Fruit fly (Drosophila melanogaster) whole organism, prepupa: ENCODE measurements around the gene CG5556.

Experiments
- Blimp-1 ChIP-seq: fragments of 200-800 bp; sonication (Bioruptor generic); optimal IDR thresholded peaks from 3 replicates; lab custom pipeline; 2017; ENCODE audit warnings: missing biosample characterization, missing genetic modification characterization, mild to moderate bottlenecking, moderate library complexity, missing genetic modification reagents
- CG10631 ChIP-seq: fragments of 200-800 bp; sonication (Bioruptor generic); optimal IDR thresholded peaks from 2 replicates; lab custom pipeline; 2016; ENCODE audit warnings: missing biosample characterization, missing genetic modification characterization
- CG10669 ChIP-seq: fragments of 200-800 bp; sonication (Bioruptor generic); optimal IDR thresholded peaks from 3 replicates; lab custom pipeline; 2018; ENCODE audit warnings: missing biosample characterization, mild to moderate bottlenecking, missing genetic modification characterization, moderate library complexity
- CG11294 ChIP-seq: fragments of 200-800 bp; sonication (Bioruptor generic); IDR thresholded peaks from 2 replicates; pipeline ENCODE4 v1.3.6; 2022; ENCODE audit warnings: missing biosample characterization, missing genetic modification characterization
- CG1621 ChIP-seq: fragments of 200-800 bp; sonication (Bioruptor generic); optimal IDR thresholded peaks from 3 replicates; lab custom pipeline; 2018; ENCODE audit warnings: missing biosample characterization, mild to moderate bottlenecking, missing genetic modification characterization
- CG3032 ChIP-seq: fragments of 200-800 bp; optimal IDR thresholded peaks from 2 replicates; lab custom pipeline; 2019; ENCODE audit warnings: missing biosample characterization, mild to moderate bottlenecking, missing genetic modification characterization, moderate library complexity
- CG31627 ChIP-seq: fragments of 200-800 bp; sonication (Bioruptor generic); optimal IDR thresholded peaks from 3 replicates; lab custom pipeline; 2016; ENCODE audit warnings: missing biosample characterization, missing genetic modification characterization
- CG32006 ChIP-seq: fragments of 200-800 bp; sonication (Bioruptor generic); optimal IDR thresholded peaks from 3 replicates; lab custom pipeline; 2017; ENCODE audit warnings: missing biosample characterization, mild to moderate bottlenecking, missing genetic modification characterization
- CG34406 ChIP-seq: fragments of 200-800 bp; sonication (Bioruptor generic); optimal IDR thresholded peaks from 3 replicates; lab custom pipeline; 2016; ENCODE audit warnings: missing biosample characterization, missing genetic modification characterization
- CG3919 ChIP-seq: fragments of 200-800 bp; sonication (Bioruptor generic); optimal IDR thresholded peaks from 3 replicates; lab custom pipeline; 2016; ENCODE audit warnings: missing biosample characterization, missing genetic modification characterization
- CG6163 ChIP-seq: fragments of 200-800 bp; sonication (Bioruptor generic); IDR thresholded peaks from 3 replicates; pipeline ENCODE4 v1.3.6; 2022; ENCODE audit warnings: missing biosample characterization, missing genetic modification characterization
- CG6276 ChIP-seq: fragments of 200-800 bp; sonication (Bioruptor generic); optimal IDR thresholded peaks from 2 replicates; lab custom pipeline; 2017; ENCODE audit warnings: missing biosample characterization, mild to moderate bottlenecking, missing genetic modification characterization
- CG6792 ChIP-seq: fragments of 200-800 bp; sonication (Bioruptor generic); optimal IDR thresholded peaks from 3 replicates; lab custom pipeline; 2016; ENCODE audit warnings: missing biosample characterization, missing genetic modification characterization
- CG6808 ChIP-seq: fragments of 200-800 bp; sonication (Bioruptor generic); optimal IDR thresholded peaks from 3 replicates; lab custom pipeline; 2017; ENCODE audit warnings: missing biosample characterization, missing genetic modification characterization, mild to moderate bottlenecking, moderate library complexity, missing genetic modification reagents
- CG6854 ChIP-seq: fragments of 200-800 bp; sonication (Bioruptor generic); optimal IDR thresholded peaks from 2 replicates; lab custom pipeline; 2017; ENCODE audit warnings: missing biosample characterization, mild to moderate bottlenecking, missing genetic modification characterization
- CG7368 ChIP-seq: fragments of 200-800 bp; sonication (Bioruptor generic); optimal IDR thresholded peaks from 3 replicates; lab custom pipeline; 2016; ENCODE audit warnings: missing biosample characterization, missing genetic modification characterization
- CG8319 ChIP-seq: fragments of 200-800 bp; sonication (Bioruptor generic); optimal IDR thresholded peaks from 3 replicates; lab custom pipeline; 2016; ENCODE audit warnings: missing biosample characterization, missing genetic modification characterization
- CG8632 ChIP-seq: fragments of 200-800 bp; sonication (Bioruptor generic); optimal IDR thresholded peaks from 3 replicates; lab custom pipeline; 2016; ENCODE audit warnings: missing biosample characterization, missing genetic modification characterization
- Eip93F ChIP-seq: fragments of 200-800 bp; sonication (Bioruptor generic); optimal IDR thresholded peaks from 2 replicates; lab custom pipeline; 2016; ENCODE audit warnings: missing biosample characterization, mild to moderate bottlenecking, missing genetic modification characterization
- Ets21C ChIP-seq: fragments of 200-800 bp; sonication (Bioruptor generic); optimal IDR thresholded peaks from 3 replicates; lab custom pipeline; 2016; ENCODE audit warnings: missing biosample characterization, missing genetic modification characterization
- Ets96B ChIP-seq: fragments of 200-800 bp; optimal IDR thresholded peaks from 2 replicates; lab custom pipeline; 2019; ENCODE audit warnings: missing biosample characterization, mild to moderate bottlenecking, missing genetic modification characterization, moderate library complexity
- Gug ChIP-seq: fragments of 200-800 bp; sonication (Bioruptor generic); IDR thresholded peaks from 2 replicates; pipeline ENCODE4 v1.3.6; 2022; ENCODE audit warnings: missing biosample characterization, missing genetic modification characterization
- Hr39 ChIP-seq: fragments of 200-800 bp; sonication (Bioruptor generic); optimal IDR thresholded peaks from 2 replicates; lab custom pipeline; 2016; ENCODE audit warnings: missing biosample characterization, missing genetic modification characterization
- Lpt ChIP-seq: fragments of 200-800 bp; sonication (Bioruptor generic); optimal IDR thresholded peaks from 3 replicates; lab custom pipeline; 2016; ENCODE audit warnings: missing biosample characterization, missing genetic modification characterization
- Met ChIP-seq: fragments of 200-800 bp; sonication (Bioruptor generic); optimal IDR thresholded peaks from 3 replicates; lab custom pipeline; 2016; ENCODE audit warnings: missing biosample characterization, missing genetic modification characterization
- Sox14 ChIP-seq: fragments of 200-800 bp; sonication (Bioruptor generic); optimal IDR thresholded peaks from 3 replicates; lab custom pipeline; 2016; ENCODE audit warnings: missing biosample characterization, missing genetic modification characterization
- Sox15 ChIP-seq: fragments of 200-800 bp; sonication (Bioruptor generic); optimal IDR thresholded peaks from 3 replicates; lab custom pipeline; 2016; ENCODE audit warnings: missing biosample characterization, missing genetic modification characterization
- achi ChIP-seq: fragments of 200-800 bp; sonication (Bioruptor generic); optimal IDR thresholded peaks from 3 replicates; lab custom pipeline; 2016; ENCODE audit warnings: missing biosample characterization, missing genetic modification characterization
- acj6 ChIP-seq: fragments of 200-800 bp; sonication (Bioruptor generic); optimal IDR thresholded peaks from 3 replicates; lab custom pipeline; 2016; ENCODE audit warnings: missing biosample characterization, missing genetic modification characterization
- cyc ChIP-seq: fragments of 200-800 bp; sonication (Bioruptor generic); optimal IDR thresholded peaks from 3 replicates; lab custom pipeline; 2016; ENCODE audit warnings: missing biosample characterization, missing genetic modification characterization
- dac ChIP-seq: fragments of 200-800 bp; sonication (Bioruptor generic); optimal IDR thresholded peaks from 2 replicates; lab custom pipeline; 2017; ENCODE audit warnings: missing biosample characterization, mild to moderate bottlenecking, missing genetic modification characterization
- dsx ChIP-seq: fragments of 200-800 bp; optimal IDR thresholded peaks from 3 replicates; lab custom pipeline; 2019; ENCODE audit warnings: missing biosample characterization, mild to moderate bottlenecking, missing genetic modification characterization, moderate library complexity; ENCODE audit not compliant: poor library complexity, severe bottlenecking
- eg ChIP-seq: fragments of 200-800 bp; sonication (Bioruptor generic); IDR thresholded peaks from 3 replicates; pipeline ENCODE4 v1.3.6; 2022; ENCODE audit warnings: missing biosample characterization, missing genetic modification characterization
- esn ChIP-seq: fragments of 200-800 bp; sonication (Bioruptor generic); optimal IDR thresholded peaks from 2 replicates; lab custom pipeline; 2016; ENCODE audit warnings: missing biosample characterization, mild to moderate bottlenecking, missing genetic modification characterization, moderate library complexity
- fd59A ChIP-seq: fragments of 200-800 bp; sonication (Bioruptor generic); optimal IDR thresholded peaks from 2 replicates; lab custom pipeline; 2017; ENCODE audit warnings: missing biosample characterization, mild to moderate bottlenecking, missing genetic modification characterization, missing genetic modification reagents
- fd85E ChIP-seq: fragments of 200-800 bp; sonication (Bioruptor generic); optimal IDR thresholded peaks from 3 replicates; lab custom pipeline; 2016; ENCODE audit warnings: missing biosample characterization, missing genetic modification characterization
- fkh ChIP-seq: fragments of 200-800 bp; sonication (Bioruptor generic); optimal IDR thresholded peaks from 3 replicates; lab custom pipeline; 2017; ENCODE audit warnings: missing biosample characterization, mild to moderate bottlenecking, missing genetic modification characterization, moderate library complexity
- lz ChIP-seq: fragments of 200-800 bp; sonication (Bioruptor generic); optimal IDR thresholded peaks from 3 replicates; lab custom pipeline; 2016; ENCODE audit warnings: missing biosample characterization, missing genetic modification characterization
- net ChIP-seq: fragments of 200-800 bp; sonication (Bioruptor generic); optimal IDR thresholded peaks from 3 replicates; lab custom pipeline; 2016; ENCODE audit warnings: missing biosample characterization, missing genetic modification characterization
- pdm3 ChIP-seq: fragments of 200-800 bp; sonication (Bioruptor generic); optimal IDR thresholded peaks from 3 replicates; lab custom pipeline; 2016; ENCODE audit warnings: missing biosample characterization, missing genetic modification characterization
- salr ChIP-seq, 2 experiments: fragments of 200-800 bp; sonication (Bioruptor generic); optimal IDR thresholded peaks; 3 replicates each; lab custom pipeline; 2016 to 2018; ENCODE audit warnings: missing biosample characterization in 2 of 2, missing genetic modification characterization in 2 of 2, mild to moderate bottlenecking in 1 of 2
- spab ChIP-seq: fragments of 200-800 bp; sonication (Bioruptor generic); optimal IDR thresholded peaks from 2 replicates; lab custom pipeline; 2017; ENCODE audit warnings: missing biosample characterization, mild to moderate bottlenecking, missing genetic modification characterization, missing genetic modification reagents
- ss ChIP-seq, 2 experiments: fragments of 200-800 bp; sonication (Bioruptor generic); optimal IDR thresholded peaks; 2 replicates in 1 of 2; 3 replicates in 1 of 2; lab custom pipeline; 2017 to 2018; ENCODE audit warnings: mild to moderate bottlenecking in 2 of 2, missing biosample characterization in 2 of 2, missing genetic modification characterization in 2 of 2, moderate library complexity in 1 of 2
- svp ChIP-seq: fragments of 200-800 bp; sonication (Bioruptor generic); peaks from one replicate; lab custom pipeline; 2016; ENCODE audit warnings: missing biosample characterization, missing genetic modification characterization
- vri ChIP-seq: fragments of 200-800 bp; sonication (Bioruptor generic); optimal IDR thresholded peaks from 3 replicates; lab custom pipeline; 2016; ENCODE audit warnings: missing biosample characterization, mild to moderate bottlenecking, missing genetic modification characterization

Gene CG5556

DNA sequence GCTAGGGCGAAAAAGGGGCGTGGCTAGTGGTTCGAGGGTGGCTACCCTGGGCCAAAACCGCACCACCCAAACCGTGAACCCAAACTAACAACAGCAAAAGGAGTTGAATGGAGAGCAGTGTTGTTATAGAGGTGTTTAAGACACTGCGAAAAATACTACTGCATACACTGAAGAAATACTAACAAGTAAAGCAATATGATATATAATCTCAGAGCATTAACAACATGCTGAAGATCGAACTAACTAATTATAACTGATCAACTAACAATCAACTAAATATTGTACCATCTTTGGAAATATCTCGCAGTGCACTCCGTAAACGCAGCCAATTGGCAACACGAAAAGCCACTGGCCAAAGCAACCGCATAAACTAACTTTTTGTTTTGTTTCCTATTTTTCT lies 40.9 kb upstream of the CG5556 start (continued):
- TF ChIP-seq CG3919 (GFP tag; lab: Kevin White, UChicago) (peak; percentile 44), Blimp-1 (GFP tag; lab: Kevin White, UChicago) (no peak), esn (peak; percentile 3), CG7368 (no peak), ss (GFP tag; optimal IDR thresholded peaks at IDR 0.05; lab: Kevin White, UChicago) (no peak), CG10631 (GFP tag; lab: Kevin White, UChicago) (no peak), Ets96B (tag; lab: Kevin White, UChicago) (peak; percentile 17), Met (peak; percentile 19), CG6854 (GFP tag; lab: Kevin White, UChicago) (no peak), dsx (GFP tag; lab: Kevin White, UChicago) (no peak), vri (GFP tag; lab: Kevin White, UChicago) (no peak), CG1621 (tag; lab: Kevin White, UChicago) (no peak), CG6808 (GFP tag; lab: Kevin White, UChicago) (no peak), CG6276 (GFP tag; lab: Kevin White, UChicago) (peak; percentile 7), eg (GFP tag; lab: Robert Waterston, UW) (0 out of 3 replicates have a peak, but pooled peaks have one; percentile 37)

DNA sequence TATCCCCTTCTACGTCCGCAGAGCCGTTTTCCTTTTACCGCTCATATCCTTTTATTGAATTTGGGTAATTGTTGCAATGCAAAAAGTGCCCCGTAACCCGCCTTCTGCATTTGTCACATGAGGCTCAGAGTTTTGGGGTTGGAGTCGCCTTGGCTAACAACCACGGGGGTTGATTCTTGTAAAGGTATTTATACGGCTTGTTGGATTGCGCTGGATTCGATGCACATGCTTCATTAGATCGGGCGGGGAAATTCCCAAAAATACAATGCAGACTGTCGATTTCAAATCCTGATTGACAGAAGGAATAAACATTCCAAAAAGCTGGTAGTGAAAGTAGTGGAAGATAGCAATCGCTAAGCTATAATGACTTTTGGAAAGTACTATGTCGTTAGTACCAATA lies 37.6 kb upstream of the CG5556 start:
- TF ChIP-seq CG3919 (GFP tag; lab: Kevin White, UChicago) (no peak), Blimp-1 (GFP tag; lab: Kevin White, UChicago) (no peak), net (GFP tag; lab: Kevin White, UChicago) (no peak), Sox15 (GFP tag; lab: Kevin White, UChicago) (no peak)

dm6 chr2L:1387811-1388210 lies 35.1 kb upstream of the CG5556 start:
- no peak for TF ChIP-seq fd85E (GFP tag; lab: Kevin White, UChicago)
- TF ChIP-seq CG6276 (GFP tag; lab: Kevin White, UChicago): peak; percentile 34
- peak; percentile 37 for TF ChIP-seq Sox14 (GFP tag; lab: Kevin White, UChicago)
- peak; percentile 4 for TF ChIP-seq Hr39 (GFP tag; lab: Kevin White, UChicago)
- TF ChIP-seq achi (GFP tag; lab: Kevin White, UChicago): peak; percentile 61
- peak in 1 of 2 experiments; percentile 26 for TF ChIP-seq salr (GFP tag; optimal IDR thresholded peaks at IDR 0.05; lab: Kevin White, UChicago)
- TF ChIP-seq CG1621 (tag; lab: Kevin White, UChicago): peak; percentile 24
- TF ChIP-seq Ets21C (GFP tag; lab: Kevin White, UChicago): no peak
- peak; percentile 41 for TF ChIP-seq spab (GFP tag; lab: Kevin White, UChicago)
- TF ChIP-seq CG6854 (GFP tag; lab: Kevin White, UChicago): no peak
- peak; percentile 5 for TF ChIP-seq dac (GFP tag; lab: Kevin White, UChicago)
- TF ChIP-seq CG3032 (tag; lab: Kevin White, UChicago): peak; percentile 46
- no peak for TF ChIP-seq Eip93F (GFP tag; lab: Kevin White, UChicago)
- peak; percentile 9 for TF ChIP-seq lz (GFP tag; lab: Kevin White, UChicago)
- TF ChIP-seq pdm3 (GFP tag; lab: Kevin White, UChicago): peak; percentile 49
- TF ChIP-seq acj6 (GFP tag; lab: Kevin White, UChicago): peak; percentile 51
- no peak for TF ChIP-seq Blimp-1 (GFP tag; lab: Kevin White, UChicago)
- TF ChIP-seq svp (GFP tag; lab: Kevin White, UChicago): peak; percentile 53
- peak; percentile 57 for TF ChIP-seq CG10669
- peak; percentile 35 for TF ChIP-seq dsx (GFP tag; lab: Kevin White, UChicago)
- no peak for TF ChIP-seq CG11294 (GFP tag; lab: Robert Waterston, UW)
- TF ChIP-seq CG34406: no peak
- TF ChIP-seq Gug (GFP tag; lab: Robert Waterston, UW): peak; percentile 22; the same call in 1 of the 2 replicates
- peak; percentile 68 for TF ChIP-seq CG10631 (GFP tag; lab: Kevin White, UChicago)
- TF ChIP-seq fd59A (GFP tag; lab: Kevin White, UChicago): no peak
- TF ChIP-seq CG6808 (GFP tag; lab: Kevin White, UChicago): peak; percentile 38
- TF ChIP-seq Met: peak; percentile 44
- peak; percentile 64 for TF ChIP-seq Ets96B (tag; lab: Kevin White, UChicago)
- peak; percentile 17 for TF ChIP-seq CG6792 (GFP tag; lab: Kevin White, UChicago)
- peak; percentile 3 for TF ChIP-seq Lpt
- TF ChIP-seq CG32006 (GFP tag; lab: Kevin White, UChicago): peak; percentile 57
- no peak for TF ChIP-seq CG8632
- TF ChIP-seq CG31627 (GFP tag; lab: Kevin White, UChicago): no peak
- TF ChIP-seq Sox15 (GFP tag; lab: Kevin White, UChicago): peak; percentile 12
- no peak for TF ChIP-seq fkh
- TF ChIP-seq ss (GFP tag; optimal IDR thresholded peaks at IDR 0.05; lab: Kevin White, UChicago): peak in 1 of 2 experiments; percentile 54
- no peak for TF ChIP-seq CG8319 (GFP tag; lab: Kevin White, UChicago)
- TF ChIP-seq cyc (GFP tag; lab: Kevin White, UChicago): peak; percentile 25
- TF ChIP-seq CG6163 (GFP tag; lab: Robert Waterston, UW): peak; percentile 64; the same call in 2 of the 3 replicates
